Worm (Caenorhabditis elegans) whole organism, L4/young adult: ENCODE measurements around the gene F01F1.11.

Source experiments
- W03F9.2 ChIP-seq: fragments of 150-350 bp; optimal IDR thresholded peaks from 2 replicates; lab custom pipeline; 2014; ENCODE audit warnings: missing biosample characterization, missing genetic modification characterization
- dao-5 ChIP-seq: sonication (generic microtip); optimal IDR thresholded peaks from 2 replicates; lab custom pipeline; 2016; ENCODE audit warnings: missing genotype, missing genetic modification characterization, moderate library complexity, missing compliant biosample characterization
- him-1 ChIP-seq: sonication (generic microtip); optimal IDR thresholded peaks from 2 replicates; lab custom pipeline; 2016; ENCODE audit warnings: missing genotype, missing genetic modification reagents, missing genetic modification characterization, missing compliant biosample characterization

The F01F1.11 gene

DNA sequence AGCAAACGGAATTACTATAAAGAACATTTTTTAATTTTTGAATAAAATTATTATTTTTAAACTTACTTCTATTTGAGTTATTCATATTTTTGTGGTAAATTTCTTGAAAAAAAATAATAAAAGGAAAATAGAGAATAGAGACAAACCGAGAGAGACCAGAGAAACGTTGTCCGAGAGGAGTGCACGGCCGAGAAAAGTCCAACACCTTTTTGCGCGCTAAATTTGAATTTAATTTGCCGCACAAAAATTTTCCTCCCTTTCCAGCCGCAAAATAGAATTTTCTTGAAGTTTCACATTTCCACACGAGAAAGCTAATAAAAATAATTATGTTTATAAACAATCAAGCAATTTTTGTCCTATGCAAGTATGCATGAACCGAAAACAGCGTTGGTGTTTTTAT is at the start of gene F01F1.11, which contains the start of gene F01F1.3:
Gene F01F1.11, minus strand, starts transcription at position 118 of the 400 bp plus-strand sequence.
Gene F01F1.3, plus strand, starts transcription at position 179 of the 400 bp plus-strand sequence.
- TF ChIP-seq dao-5, result no peak
- TF ChIP-seq him-1 (tag; lab: Kevin White, UChicago), result no peak
- TF ChIP-seq W03F9.2, result peak; percentile 69

ce11 chrIII:5921067-5921678 is 49.5 kb upstream of the F01F1.11 start:
- no peak for TF ChIP-seq him-1 (tag; lab: Kevin White, UChicago)
- no peak for TF ChIP-seq W03F9.2
- TF ChIP-seq dao-5, result no peak

DNA sequence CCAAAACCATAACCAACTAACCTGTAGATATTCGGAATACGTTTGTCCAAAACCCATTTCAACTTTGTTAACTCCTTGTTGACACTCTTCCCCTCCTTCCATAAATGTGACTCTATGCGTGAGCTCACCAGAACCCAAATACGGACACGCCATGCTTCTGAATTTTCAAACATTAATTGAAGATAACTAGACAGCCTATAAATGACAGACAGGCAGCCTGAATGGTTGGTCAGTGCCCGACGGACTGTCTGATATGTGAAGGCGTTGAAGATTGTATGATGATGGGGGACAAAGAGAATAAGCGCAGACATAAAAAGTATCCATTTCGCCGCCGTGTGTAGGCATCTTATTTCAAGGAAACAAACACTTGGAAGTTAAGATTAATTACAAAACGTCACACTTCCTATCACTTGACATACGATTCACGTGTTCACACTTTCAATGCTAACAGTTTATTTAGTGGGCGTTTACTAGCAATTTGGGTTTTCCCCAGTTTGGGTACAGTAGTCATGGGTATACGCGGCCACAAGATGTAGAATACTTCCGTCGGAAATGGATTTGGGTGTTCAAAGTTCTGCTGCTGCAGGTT is 48.2 kb upstream of the F01F1.11 start, which contains the start of the genes tdo-2 and C28H8.2:
Gene tdo-2, minus strand, starts transcription at position 157 of the 589 bp plus-strand sequence.
Gene C28H8.2, plus strand, starts transcription at position 524 of the 589 bp plus-strand sequence.
- TF ChIP-seq dao-5, result no peak
- TF ChIP-seq W03F9.2, result no peak
- TF ChIP-seq him-1 (tag; lab: Kevin White, UChicago), result no peak

ce11 chrIII:5917365-5917958 is 45.8 kb upstream of the F01F1.11 start:
- TF ChIP-seq dao-5 (no peak), W03F9.2 (peak; percentile 9)

ce11 chrIII:5915926-5916325 is 44.2 kb upstream of the F01F1.11 start:
- TF ChIP-seq him-1 (tag; lab: Kevin White, UChicago) (no peak), dao-5 (no peak), W03F9.2 (no peak)

- TF ChIP-seq dao-5 (no peak), W03F9.2 (no peak), him-1 (tag; lab: Kevin White, UChicago) (no peak)
Observed at ce11 chrIII:5914717-5915116, 43.0 kb upstream of the F01F1.11 start.

DNA sequence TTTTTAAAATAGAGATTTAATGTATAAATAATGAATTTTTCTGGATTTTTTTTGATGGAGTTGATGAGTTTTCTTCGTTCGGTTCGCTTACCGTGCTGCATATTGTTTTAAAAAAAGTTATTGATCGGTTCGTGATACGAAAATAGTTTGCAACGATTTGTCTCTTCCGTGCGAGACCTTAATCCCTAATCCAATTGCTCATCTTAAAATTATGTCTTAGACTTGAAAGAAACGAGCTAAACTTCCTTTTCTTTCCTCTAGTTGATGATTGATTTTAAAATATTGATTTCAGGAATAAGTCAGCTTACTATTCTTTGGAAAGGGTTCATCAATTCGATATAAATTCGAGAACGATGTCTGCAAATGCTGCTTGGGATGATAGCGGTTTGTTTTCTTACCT is 36.7 kb upstream of the F01F1.11 start, which contains the start of gene C28H8.3:
Gene C28H8.3, plus strand, starts transcription at position 293 of the 400 bp plus-strand sequence.
- TF ChIP-seq dao-5 (no peak), him-1 (tag; lab: Kevin White, UChicago) (no peak), W03F9.2 (no peak)

DNA sequence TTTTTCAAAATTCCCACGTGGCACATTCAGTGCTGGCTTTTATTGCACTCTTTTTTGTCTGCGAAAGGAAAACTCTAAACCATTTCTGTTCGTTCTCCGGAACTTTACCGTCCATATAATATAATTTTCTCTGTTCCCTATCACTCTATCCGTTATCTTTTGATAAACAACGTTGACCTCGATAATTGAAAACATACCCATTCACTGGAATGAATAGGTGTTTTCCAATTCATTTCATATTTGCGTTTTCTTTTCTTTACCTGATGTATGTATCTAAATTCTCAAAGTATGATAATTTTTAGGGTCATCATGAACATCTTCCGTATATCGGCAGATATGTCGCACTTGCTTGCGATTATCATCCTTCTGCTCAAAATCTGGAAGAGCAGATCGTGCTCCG is 35.1 kb upstream of the F01F1.11 start, which contains the start of gene erd-2.2:
Gene erd-2.2, plus strand, starts transcription at position 301 of the 400 bp plus-strand sequence.
- no peak for TF ChIP-seq W03F9.2
- no peak for TF ChIP-seq dao-5
- TF ChIP-seq him-1 (tag; lab: Kevin White, UChicago), result no peak

ce11 chrIII:5906059-5906458 is 34.4 kb upstream of the F01F1.11 start, which contains the start of gene dpff-1:
Gene dpff-1 (minus strand): TSS chrIII:5906346.
- TF ChIP-seq him-1 (tag; lab: Kevin White, UChicago) (no peak), dao-5 (no peak), W03F9.2 (no peak)

DNA sequence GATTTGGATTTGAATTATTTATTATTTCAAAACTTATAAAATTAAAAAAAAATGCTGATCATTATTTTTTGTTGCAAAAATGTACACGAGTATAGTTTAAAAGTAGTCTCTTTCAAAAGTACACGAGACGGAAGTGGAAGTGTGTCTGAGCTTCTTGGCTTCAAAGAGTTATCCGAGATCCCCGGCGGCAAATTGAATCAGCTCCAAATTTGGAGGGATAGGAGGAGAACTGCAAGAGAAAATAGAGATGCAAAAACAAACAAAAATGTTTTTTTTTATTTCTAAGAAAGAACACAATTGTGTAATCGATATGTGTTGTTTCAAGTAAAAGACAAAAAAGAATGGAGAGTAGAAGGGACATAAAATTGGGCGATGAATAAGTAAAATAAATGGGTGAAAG is 30.9 kb upstream of the F01F1.11 start:
- TF ChIP-seq him-1 (tag; lab: Kevin White, UChicago) (no peak), dao-5 (no peak), W03F9.2 (no peak)

DNA sequence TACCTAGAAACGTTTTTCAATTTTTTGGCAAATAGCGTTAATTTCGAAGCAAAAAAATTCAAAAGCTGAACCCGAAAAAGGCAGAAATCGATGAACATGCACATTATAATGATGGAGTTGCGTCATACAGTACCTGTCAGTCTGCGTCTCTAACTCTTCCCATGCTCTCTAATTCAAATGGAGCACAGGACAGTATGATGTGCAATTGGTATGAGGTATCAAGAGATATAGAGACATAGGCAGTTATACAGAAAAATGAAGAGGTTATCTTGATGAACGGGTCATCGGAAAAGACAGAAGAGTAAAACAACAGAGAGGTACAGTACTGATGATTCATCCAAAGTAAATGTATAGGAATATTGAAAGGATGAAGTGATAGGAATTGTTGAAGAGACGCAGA is 29.0 kb upstream of the F01F1.11 start:
- TF ChIP-seq W03F9.2 (no peak), dao-5 (no peak), him-1 (tag; lab: Kevin White, UChicago) (no peak)

DNA sequence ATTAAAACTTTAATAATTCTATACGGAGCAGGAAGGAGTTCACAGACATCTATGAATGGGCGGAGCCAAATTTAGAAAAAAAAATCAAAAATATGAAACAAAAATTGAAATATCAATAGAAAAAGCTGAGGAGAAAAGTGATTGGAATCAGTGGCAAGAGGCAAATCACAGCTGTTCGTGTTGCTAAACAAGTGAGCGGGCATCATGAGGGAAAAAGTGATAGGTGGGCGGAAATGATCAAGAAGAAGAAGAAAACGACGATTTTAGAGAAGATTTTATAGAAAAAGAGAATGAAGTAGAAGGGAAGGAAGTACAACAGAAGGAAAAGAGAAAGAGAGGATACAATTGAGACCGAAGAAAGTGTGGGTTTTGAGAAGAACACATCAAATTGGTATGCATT is 27.0 kb upstream of the F01F1.11 start:
- no peak for TF ChIP-seq him-1 (tag; lab: Kevin White, UChicago)
- TF ChIP-seq W03F9.2, result no peak
- no peak for TF ChIP-seq dao-5

DNA sequence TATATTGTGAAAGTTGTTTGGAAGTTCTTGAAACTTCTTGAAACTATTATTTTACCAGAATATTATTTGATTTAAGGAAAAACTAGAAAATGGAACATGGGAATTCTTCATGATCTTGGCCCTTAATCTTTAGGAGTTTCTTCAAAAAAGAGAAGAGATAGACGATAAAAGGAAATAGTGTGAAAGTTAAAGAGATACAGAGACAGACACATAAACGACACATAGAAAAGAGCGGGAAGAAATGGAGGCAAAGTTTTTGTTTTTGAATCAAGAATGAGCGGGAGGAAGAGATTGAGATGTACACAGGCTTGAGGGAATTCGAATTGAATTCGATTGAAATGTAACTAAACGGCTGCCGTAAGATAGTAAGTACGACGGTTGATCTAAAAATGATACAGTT is 25.8 kb upstream of the F01F1.11 start:
- TF ChIP-seq him-1 (tag; lab: Kevin White, UChicago), result no peak

DNA sequence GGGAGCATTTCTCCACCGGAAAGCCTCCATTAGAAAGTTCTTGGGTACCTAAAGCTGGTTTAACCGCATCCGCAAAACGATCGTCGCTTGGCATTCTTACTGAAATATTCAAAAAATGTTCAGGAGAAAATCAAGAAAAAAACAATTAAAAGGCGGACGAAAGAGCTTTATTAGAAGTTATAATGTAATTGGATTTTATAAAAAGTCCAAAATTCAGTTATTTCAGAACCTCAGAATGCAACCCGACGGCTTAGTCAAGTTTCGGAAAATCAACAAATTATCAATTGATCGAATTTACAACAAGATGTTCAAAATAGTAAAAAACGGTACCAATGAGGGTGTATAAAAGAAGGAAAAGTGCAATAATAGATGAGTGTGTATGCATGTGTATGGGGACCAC is 24.2 kb upstream of the F01F1.11 start, which contains the start of gene pxl-1:
Gene pxl-1, minus strand, starts transcription at position 101 of the 400 bp plus-strand sequence.
- TF ChIP-seq W03F9.2, result no peak
- TF ChIP-seq dao-5, result no peak
- TF ChIP-seq him-1 (tag; lab: Kevin White, UChicago), result no peak

DNA sequence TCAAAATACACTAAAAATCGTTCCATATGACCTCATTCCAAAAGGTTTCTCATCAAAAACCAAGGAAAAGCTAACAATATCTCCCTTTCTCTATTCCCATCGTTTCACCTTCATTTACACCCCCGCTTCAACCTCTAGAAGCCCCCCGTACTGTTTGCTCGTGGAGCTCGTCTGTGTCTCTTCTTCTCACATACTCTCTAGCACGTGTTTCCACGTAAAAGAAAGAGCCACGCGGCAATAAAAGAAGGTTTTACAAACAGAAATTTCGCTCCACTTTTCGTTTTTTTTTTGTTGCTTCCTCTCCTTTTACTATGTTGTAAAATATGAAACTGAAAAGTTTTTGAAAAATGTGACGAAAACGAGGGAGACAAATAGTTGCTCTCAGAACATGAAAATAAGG is 21.2 kb upstream of the F01F1.11 start:
- no peak for TF ChIP-seq him-1 (tag; lab: Kevin White, UChicago)
- TF ChIP-seq W03F9.2, result no peak
- no peak for TF ChIP-seq dao-5
